Worm (Caenorhabditis elegans) whole organism, young adult: ENCODE results near the gene pro-1.

ENCODE experiments used
- F55B11.4 ChIP-seq: sonication (generic microtip); optimal IDR thresholded peaks from 2 replicates; lab custom pipeline; 2016; ENCODE audit warnings: missing compliant biosample characterization, missing genetic modification characterization, borderline replicate concordance; ENCODE audit not compliant: insufficient read depth
- bed-1 ChIP-seq: fragments of 200-800 bp; sonication (Bioruptor generic); IDR thresholded peaks from 2 replicates; pipeline ENCODE4 v1.3.6; 2022; ENCODE audit warnings: missing genetic modification reagents, missing genetic modification characterization, missing compliant biosample characterization
- ceh-40 ChIP-seq: fragments of 200-800 bp; sonication (Bioruptor generic); IDR thresholded peaks from 2 replicates; pipeline ENCODE4 v1.3.6; 2022; ENCODE audit warnings: missing genetic modification characterization, missing compliant biosample characterization
- die-1 ChIP-seq: sonication (generic microtip); optimal IDR thresholded peaks from 2 replicates; lab custom pipeline; 2016; ENCODE audit warnings: missing genotype, mild to moderate bottlenecking, missing genetic modification characterization, missing compliant biosample characterization
- ekl-4 ChIP-seq: fragments of 200-800 bp; sonication (Bioruptor generic); IDR thresholded peaks from 2 replicates; pipeline ENCODE4 v1.3.6; 2022; ENCODE audit warnings: missing genetic modification reagents, missing genetic modification characterization, missing compliant biosample characterization
- nhr-120 ChIP-seq: fragments of 200-800 bp; sonication (Bioruptor generic); IDR thresholded peaks from 2 replicates; pipeline ENCODE4 v1.3.6; 2022; ENCODE audit warnings: missing genetic modification characterization, missing compliant biosample characterization
- pha-4 ChIP-seq: fragments of 150-350 bp; sonication (generic microtip); optimal IDR thresholded peaks from 2 replicates; lab custom pipeline; 2014; ENCODE audit warnings: missing biosample characterization, missing genetic modification reagents, missing genetic modification characterization
- sea-2 ChIP-seq: fragments of 200-800 bp; sonication (Bioruptor generic); IDR thresholded peaks from 2 replicates; pipeline ENCODE4 v1.3.6; 2022; ENCODE audit warnings: missing genetic modification characterization, missing compliant biosample characterization
- snpc-1.1 ChIP-seq: sonication (generic microtip); optimal IDR thresholded peaks from 2 replicates; lab custom pipeline; 2017; ENCODE audit warnings: missing genetic modification characterization, mild to moderate bottlenecking, missing compliant biosample characterization, antibody characterized with exemption, moderate library complexity, missing genotype, missing genetic modification reagents; ENCODE audit not compliant: insufficient read depth
- snpc-4 ChIP-seq, 5 experiments: fragments of 150-350 bp in 1 of 5; sonication (generic microtip) in 4 of 5; optimal IDR thresholded peaks; 2 replicates each; lab custom pipeline; 2014 to 2018; ENCODE audit warnings: missing genetic modification characterization in 5 of 5, missing biosample characterization in 3 of 5, antibody characterized with exemption in 2 of 5, mild to moderate bottlenecking in 2 of 5, missing compliant biosample characterization in 2 of 5, missing genotype in 2 of 5, moderate library complexity in 2 of 5, missing genetic modification reagents in 1 of 5
- tbx-9 ChIP-seq: sonication (generic microtip); optimal IDR thresholded peaks from 2 replicates; lab custom pipeline; 2016; ENCODE audit warnings: borderline replicate concordance, missing genetic modification characterization, inconsistent platforms, missing compliant biosample characterization
- unc-130 ChIP-seq: sonication (generic microtip); optimal IDR thresholded peaks from 2 replicates; lab custom pipeline; 2016; ENCODE audit warnings: missing genetic modification reagents, missing genetic modification characterization, missing compliant biosample characterization
- zfh-2 ChIP-seq: fragments of 200-800 bp; sonication (Bioruptor generic); conservative IDR thresholded peaks from 2 replicates; pipeline ENCODE4 v1.3.6; 2022; ENCODE audit warnings: missing genetic modification reagents, missing genetic modification characterization, missing compliant biosample characterization

ce11 chrII:10579655-10580054, 37.9 kb upstream of the pro-1 start, which contains the start of gene dohh-1:
- TF ChIP-seq snpc-4 (GFP tag; optimal IDR thresholded peaks at IDR 0.05; lab: Kevin White, UChicago) (no peak), snpc-4 (tag; optimal IDR thresholded peaks at IDR 0.05; lab: Kevin White, UChicago) (no peak), zfh-2 (GFP tag; lab: Robert Waterston, UW) (no peak), sea-2 (GFP tag; lab: Robert Waterston, UW) (no peak), unc-130 (GFP tag; lab: Kevin White, UChicago) (no peak), bed-1 (no peak), F55B11.4 (tag; lab: Kevin White, UChicago) (no peak), ceh-40 (GFP tag; lab: Robert Waterston, UW) (no peak), snpc-1.1 (tag; lab: Kevin White, UChicago) (no peak), die-1 (tag; lab: Kevin White, UChicago) (no peak), tbx-9 (tag; lab: Kevin White, UChicago) (no peak), nhr-120 (GFP tag; lab: Robert Waterston, UW) (no peak), pha-4 (tag; lab: Kevin White, UChicago) (no peak), ekl-4 (GFP tag; lab: Robert Waterston, UW) (no peak)
